Fruit fly (Drosophila melanogaster) whole organism: ENCODE measurements around the gene CG31775.

Experiments used
- CG8478 ChIP-seq: fragments of >200 bp; optimal IDR thresholded peaks from 2 replicates; lab custom pipeline; 2018; ENCODE audit warnings: inconsistent platforms
- Dll ChIP-seq: fragments of >200 bp; optimal IDR thresholded peaks from 2 replicates; lab custom pipeline; 2017
- EcR ChIP-seq, 2 experiments: fragments of >200 bp; optimal IDR thresholded peaks; 2 replicates each; lab custom pipeline; 2017; ENCODE audit warnings: missing biosample characterization in 2 of 2, missing genetic modification characterization in 2 of 2, missing genetic modification reagents in 2 of 2
- pan ChIP-seq: fragments of >200 bp; optimal IDR thresholded peaks from 2 replicates; lab custom pipeline; 2017
- psq ChIP-seq: fragments of >200 bp; optimal IDR thresholded peaks from 2 replicates; lab custom pipeline; 2017
- usp ChIP-seq: fragments of >200 bp; optimal IDR thresholded peaks from 2 replicates; lab custom pipeline; 2017; ENCODE audit warnings: missing biosample characterization, missing genetic modification characterization, mixed read lengths

DNA sequence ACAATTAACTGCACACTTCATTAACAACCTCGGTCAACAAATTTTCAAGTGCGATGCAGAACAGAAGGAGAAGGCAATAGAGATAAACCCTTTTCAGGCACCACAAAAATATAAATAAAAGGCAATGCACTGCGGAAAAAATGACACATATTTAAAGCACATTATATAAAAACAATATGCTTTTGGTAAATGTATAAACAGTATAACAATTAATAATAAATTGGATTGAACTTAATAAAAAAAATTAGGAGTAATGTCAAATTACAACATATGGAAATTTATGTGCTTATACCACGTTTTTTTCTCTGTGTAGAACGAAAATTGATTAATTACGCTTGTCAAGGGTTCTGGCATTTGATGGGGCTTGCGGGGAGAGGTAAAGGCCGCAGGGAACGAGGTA is 46.8 kb downstream of the CG31775 start:
- TF ChIP-seq EcR (GFP tag; optimal IDR thresholded peaks at IDR 0.05; lab: Kevin White, UChicago) (no peak), pan (no peak), psq (lab: Kevin White, UChicago) (no peak), CG8478 (lab: Kevin White, UChicago) (no peak), Dll (lab: Kevin White, UChicago) (no peak), usp (GFP tag; lab: Kevin White, UChicago) (no peak)
